Worm (Caenorhabditis elegans) whole organism, young adult: ENCODE results near the gene lec-12.

Source experiments
- C06A6.2 ChIP-seq: fragments of 200-800 bp; sonication (Bioruptor generic); conservative IDR thresholded peaks from 2 replicates; pipeline ENCODE4 v1.3.6; 2022; ENCODE audit warnings: missing genetic modification characterization, missing compliant biosample characterization
- F49E8.2 ChIP-seq: sonication (generic microtip); optimal IDR thresholded peaks from 3 replicates; lab custom pipeline; 2017; ENCODE audit warnings: missing genetic modification characterization, mild to moderate bottlenecking, missing compliant biosample characterization, antibody characterized with exemption, moderate library complexity; ENCODE audit not compliant: insufficient read depth
- F57A8.1 ChIP-seq: fragments of 200-800 bp; sonication (Bioruptor generic); optimal IDR thresholded peaks from 2 replicates; lab custom pipeline; 2018; ENCODE audit warnings: mild to moderate bottlenecking, missing genetic modification characterization, moderate library complexity, missing compliant biosample characterization
- ama-1 ChIP-seq, 3 experiments: fragments of 150-350 bp in 1 of 3; sonication (generic microtip) in 2 of 3; optimal IDR thresholded peaks; 2 replicates each; lab custom pipeline; 2014 to 2018; ENCODE audit warnings: missing biosample characterization in 2 of 3, missing genetic modification characterization in 2 of 3, missing genetic modification reagents in 2 of 3
- hmg-20 ChIP-seq: fragments of 200-800 bp; sonication (Bioruptor generic); IDR thresholded peaks from 2 replicates; pipeline ENCODE4 v1.3.6; 2022; ENCODE audit warnings: missing genetic modification reagents, missing genetic modification characterization, missing compliant biosample characterization
- hrde-1 ChIP-seq: sonication (generic microtip); optimal IDR thresholded peaks from 2 replicates; lab custom pipeline; 2016; ENCODE audit warnings: missing genetic modification characterization, mild to moderate bottlenecking, missing compliant biosample characterization, moderate library complexity, missing genotype, missing genetic modification reagents, borderline replicate concordance
- lin-40 ChIP-seq: sonication (generic microtip); optimal IDR thresholded peaks from 2 replicates; lab custom pipeline; 2016; ENCODE audit warnings: missing genetic modification characterization, mild to moderate bottlenecking, missing compliant biosample characterization, missing genotype, missing genetic modification reagents
- nfya-1 ChIP-seq: sonication (generic microtip); optimal IDR thresholded peaks from 2 replicates; lab custom pipeline; 2017; ENCODE audit warnings: antibody characterized with exemption, missing compliant biosample characterization, missing genetic modification characterization, borderline replicate concordance; ENCODE audit not compliant: insufficient read depth
- rec-8 ChIP-seq, 2 experiments: sonication (generic microtip); optimal IDR thresholded peaks; 2 replicates each; lab custom pipeline; 2016; ENCODE audit warnings: mild to moderate bottlenecking in 2 of 2, missing genetic modification characterization in 2 of 2, missing genetic modification reagents in 2 of 2, missing genotype in 2 of 2, missing biosample characterization in 1 of 2, missing compliant biosample characterization in 1 of 2, moderate library complexity in 1 of 2
- repo-1 ChIP-seq: sonication (generic microtip); optimal IDR thresholded peaks from 2 replicates; lab custom pipeline; 2017; ENCODE audit warnings: mild to moderate bottlenecking, missing genetic modification characterization, missing compliant biosample characterization
- snpc-3.4 ChIP-seq: sonication (generic microtip); optimal IDR thresholded peaks from 2 replicates; lab custom pipeline; 2017; ENCODE audit warnings: missing genetic modification characterization, mild to moderate bottlenecking, missing compliant biosample characterization, antibody characterized with exemption, moderate library complexity, missing genotype, missing genetic modification reagents
- snpc-4 ChIP-seq, 5 experiments: fragments of 150-350 bp in 1 of 5; sonication (generic microtip) in 4 of 5; optimal IDR thresholded peaks; 2 replicates each; lab custom pipeline; 2014 to 2018; ENCODE audit warnings: missing genetic modification characterization in 5 of 5, missing biosample characterization in 3 of 5, antibody characterized with exemption in 2 of 5, mild to moderate bottlenecking in 2 of 5, missing compliant biosample characterization in 2 of 5, missing genotype in 2 of 5, moderate library complexity in 2 of 5, missing genetic modification reagents in 1 of 5
- ztf-3 ChIP-seq: fragments of 200-800 bp; sonication (Bioruptor generic); optimal IDR thresholded peaks from 2 replicates; lab custom pipeline; 2018; ENCODE audit warnings: mild to moderate bottlenecking, missing genetic modification characterization, missing compliant biosample characterization

ce11 chrV:173437-173836 lies 30.7 kb upstream of the lec-12 start:
- TF ChIP-seq snpc-3.4 (tag; lab: Kevin White, UChicago) (no peak), rec-8 (tag; optimal IDR thresholded peaks at IDR 0.05; lab: Kevin White, UChicago) (no peak), ztf-3 (GFP tag; lab: Kevin White, UChicago) (no peak), lin-40 (no peak), snpc-4 (GFP tag; optimal IDR thresholded peaks at IDR 0.05; lab: Kevin White, UChicago) (no peak), snpc-4 (tag; optimal IDR thresholded peaks at IDR 0.05; lab: Kevin White, UChicago) (no peak), hmg-20 (GFP tag; lab: Robert Waterston, UW) (no peak), F49E8.2 (tag; lab: Kevin White, UChicago) (no peak), C06A6.2 (GFP tag; lab: Robert Waterston, UW) (no peak), F57A8.1 (GFP tag; lab: Kevin White, UChicago) (no peak), ama-1 (optimal IDR thresholded peaks at IDR 0.05; lab: Kevin White, UChicago) (no peak), ama-1 (GFP tag; optimal IDR thresholded peaks at IDR 0.05; lab: Kevin White, UChicago) (no peak), repo-1 (tag; lab: Kevin White, UChicago) (no peak), hrde-1 (no peak), nfya-1 (tag; lab: Kevin White, UChicago) (no peak)
